Fruit fly (Drosophila melanogaster): ENCODE data around the gene MME1.

The MME1 gene

dm6 chr2L:7025247-7025646 is 2.1 kb upstream of the MME1 start:
- TF ChIP-seq h (optimal IDR thresholded peaks at IDR 0.05) = no peak
- no peak for TF ChIP-seq Sin3A (optimal IDR thresholded peaks at IDR 0.05)
- TF ChIP-seq insv (optimal IDR thresholded peaks at IDR 0.05) = no peak
- no peak for TF ChIP-seq Myc (optimal IDR thresholded peaks at IDR 0.05)

- TF ChIP-seq Sin3A (optimal IDR thresholded peaks at IDR 0.05) (no peak), ttk (optimal IDR thresholded peaks at IDR 0.05) (no peak), insv (optimal IDR thresholded peaks at IDR 0.05) (no peak), psq (optimal IDR thresholded peaks at IDR 0.05) (no peak), h (optimal IDR thresholded peaks at IDR 0.05) (no peak), Myc (optimal IDR thresholded peaks at IDR 0.05) (no peak)
Observed at dm6 chr2L:7026308-7026707, 1.0 kb upstream of the MME1 start.

dm6 chr2L:7028440-7028839 is 1.1 kb downstream of the MME1 start:
- no peak for TF ChIP-seq insv (optimal IDR thresholded peaks at IDR 0.05)

- TF ChIP-seq psq (optimal IDR thresholded peaks at IDR 0.05) (no peak), Sin3A (optimal IDR thresholded peaks at IDR 0.05) (no peak), insv (optimal IDR thresholded peaks at IDR 0.05) (peak; percentile 92)
Observed at dm6 chr2L:7028990-7029389, 1.7 kb downstream of the MME1 start.

dm6 chr2L:7032517-7032951 is 5.2 kb downstream of the MME1 start, which contains the start of the genes Rab30 and Caper:
TSS of gene Rab30 (minus strand) at chr2L:7032606.
TSS of gene Caper (plus strand) at chr2L:7032721.
- TF ChIP-seq ttk (optimal IDR thresholded peaks at IDR 0.05) (no peak), Sin3A (optimal IDR thresholded peaks at IDR 0.05) (no peak), h (optimal IDR thresholded peaks at IDR 0.05) (no peak), Myc (optimal IDR thresholded peaks at IDR 0.05) (no peak), psq (optimal IDR thresholded peaks at IDR 0.05) (no peak), insv (optimal IDR thresholded peaks at IDR 0.05) (no peak)

- TF ChIP-seq Sin3A (optimal IDR thresholded peaks at IDR 0.05) (no peak), Myc (optimal IDR thresholded peaks at IDR 0.05) (no peak), ttk (optimal IDR thresholded peaks at IDR 0.05) (no peak)
Observed at dm6 chr2L:7033100-7033675, 5.9 kb downstream of the MME1 start.

dm6 chr2L:7037773-7038327 is 10.5 kb downstream of the MME1 start, which contains the start of gene milt:
TSS of gene milt (plus strand) at chr2L:7037823.
- TF ChIP-seq Myc (optimal IDR thresholded peaks at IDR 0.05) (no peak), psq (optimal IDR thresholded peaks at IDR 0.05) (no peak), insv (optimal IDR thresholded peaks at IDR 0.05) (no peak), Sin3A (optimal IDR thresholded peaks at IDR 0.05) (no peak), h (optimal IDR thresholded peaks at IDR 0.05) (no peak), ttk (optimal IDR thresholded peaks at IDR 0.05) (no peak)

- TF ChIP-seq psq (optimal IDR thresholded peaks at IDR 0.05) = no peak
- no peak for TF ChIP-seq ttk (optimal IDR thresholded peaks at IDR 0.05)
- no peak for TF ChIP-seq h (optimal IDR thresholded peaks at IDR 0.05)
- TF ChIP-seq Myc (optimal IDR thresholded peaks at IDR 0.05) = no peak
- no peak for TF ChIP-seq Sin3A (optimal IDR thresholded peaks at IDR 0.05)
- no peak for TF ChIP-seq insv (optimal IDR thresholded peaks at IDR 0.05)
Observed at dm6 chr2L:7038404-7039341, 11.3 kb downstream of the MME1 start.

dm6 chr2L:7039342-7039684 is 12.0 kb downstream of the MME1 start:
- no peak for TF ChIP-seq psq (optimal IDR thresholded peaks at IDR 0.05)
- no peak for TF ChIP-seq insv (optimal IDR thresholded peaks at IDR 0.05)
- TF ChIP-seq Sin3A (optimal IDR thresholded peaks at IDR 0.05) = no peak
- no peak for TF ChIP-seq Myc (optimal IDR thresholded peaks at IDR 0.05)
- no peak for TF ChIP-seq h (optimal IDR thresholded peaks at IDR 0.05)
- TF ChIP-seq ttk (optimal IDR thresholded peaks at IDR 0.05) = no peak

- TF ChIP-seq insv (optimal IDR thresholded peaks at IDR 0.05) (no peak), psq (optimal IDR thresholded peaks at IDR 0.05) (no peak), Myc (optimal IDR thresholded peaks at IDR 0.05) (no peak), ttk (optimal IDR thresholded peaks at IDR 0.05) (no peak), Sin3A (optimal IDR thresholded peaks at IDR 0.05) (no peak), h (optimal IDR thresholded peaks at IDR 0.05) (no peak)
Observed at dm6 chr2L:7042150-7042811, 15.0 kb downstream of the MME1 start.

dm6 chr2L:7043039-7043905 is 15.9 kb downstream of the MME1 start:
- TF ChIP-seq Sin3A (optimal IDR thresholded peaks at IDR 0.05) = no peak

dm6 chr2L:7047703-7048102 is 20.4 kb downstream of the MME1 start:
- TF ChIP-seq h (optimal IDR thresholded peaks at IDR 0.05) (no peak), Sin3A (optimal IDR thresholded peaks at IDR 0.05) (no peak), Myc (optimal IDR thresholded peaks at IDR 0.05) (no peak), psq (optimal IDR thresholded peaks at IDR 0.05) (no peak), ttk (optimal IDR thresholded peaks at IDR 0.05) (no peak), insv (optimal IDR thresholded peaks at IDR 0.05) (no peak)
